Worm (Caenorhabditis elegans): ENCODE results near the gene str-141.

Gene str-141

ce11 chrV:11308915-11309314 lies 14.7 kb downstream of the str-141 start:
- TF ChIP-seq unc-120 (tag; optimal IDR thresholded peaks at IDR 0.05; ENCODE audit: poor library complexity, severe bottlenecking) (peak; percentile 66), unc-62 (GFP tag; optimal IDR thresholded peaks at IDR 0.05) (peak; percentile 79), nhr-2 (tag; optimal IDR thresholded peaks at IDR 0.05) (no peak), nhr-12 (tag; optimal IDR thresholded peaks at IDR 0.05) (no peak), hlh-1 (tag; optimal IDR thresholded peaks at IDR 0.05) (peak; percentile 64)

- TF ChIP-seq nhr-237 (tag; optimal IDR thresholded peaks at IDR 0.05) = no peak
- no peak for TF ChIP-seq zip-8 (tag; optimal IDR thresholded peaks at IDR 0.05)
- TF ChIP-seq sptf-1 (tag; optimal IDR thresholded peaks at IDR 0.05) = no peak
- TF ChIP-seq nhr-76 (tag; optimal IDR thresholded peaks at IDR 0.05) = no peak
- TF ChIP-seq unc-120 (tag; optimal IDR thresholded peaks at IDR 0.05; ENCODE audit: poor library complexity, severe bottlenecking) = no peak
- TF ChIP-seq ceh-83 (GFP tag; optimal IDR thresholded peaks at IDR 0.05) = no peak
- no peak for TF ChIP-seq cnd-1 (tag; optimal IDR thresholded peaks at IDR 0.05)
- no peak for TF ChIP-seq nhr-12 (tag; optimal IDR thresholded peaks at IDR 0.05)
- no peak for TF ChIP-seq lin-32 (GFP tag; optimal IDR thresholded peaks at IDR 0.05)
- TF ChIP-seq mls-2 (tag; optimal IDR thresholded peaks at IDR 0.05) = no peak
- TF ChIP-seq ceh-39 (tag; optimal IDR thresholded peaks at IDR 0.05) = no peak
- no peak for TF ChIP-seq unc-62 (GFP tag; optimal IDR thresholded peaks at IDR 0.05)
- no peak for TF ChIP-seq mab-5 (tag; optimal IDR thresholded peaks at IDR 0.05)
- TF ChIP-seq ztf-11 (tag; optimal IDR thresholded peaks at IDR 0.05) = no peak
- TF ChIP-seq elt-3 (tag; optimal IDR thresholded peaks at IDR 0.05) = no peak
- TF ChIP-seq blmp-1 (tag; optimal IDR thresholded peaks at IDR 0.05) = no peak
- TF ChIP-seq unc-39 (tag; optimal IDR thresholded peaks at IDR 0.05) = no peak
- TF ChIP-seq ham-2 (GFP tag; optimal IDR thresholded peaks at IDR 0.05) = no peak
- TF ChIP-seq tbx-8 (GFP tag; optimal IDR thresholded peaks at IDR 0.05) = no peak
These were observed 15.3 kb downstream of the str-141 start, which contains the start of gene snf-11 for ce11 chrV:11308346-11308745. Gene snf-11 (minus strand): TSS chrV:11308446.

- no peak for TF ChIP-seq lin-32 (GFP tag; optimal IDR thresholded peaks at IDR 0.05)
- TF ChIP-seq M03D4.4 (tag; optimal IDR thresholded peaks at IDR 0.05) = no peak
- no peak for TF ChIP-seq bed-3 (GFP tag; optimal IDR thresholded peaks at IDR 0.05)
- no peak for TF ChIP-seq nhr-12 (tag; optimal IDR thresholded peaks at IDR 0.05)
- no peak for TF ChIP-seq ceh-39 (tag; optimal IDR thresholded peaks at IDR 0.05)
- TF ChIP-seq mep-1 (tag; optimal IDR thresholded peaks at IDR 0.05) = no peak
- no peak for TF ChIP-seq nhr-2 (tag; optimal IDR thresholded peaks at IDR 0.05)
- TF ChIP-seq elt-3 (tag; optimal IDR thresholded peaks at IDR 0.05) = no peak
- peak; percentile 98 for TF ChIP-seq unc-62 (GFP tag; optimal IDR thresholded peaks at IDR 0.05)
- no peak for TF ChIP-seq blmp-1 (tag; optimal IDR thresholded peaks at IDR 0.05)
- no peak for TF ChIP-seq nhr-28 (tag; optimal IDR thresholded peaks at IDR 0.05)
- peak; percentile 72 for TF ChIP-seq mab-5 (tag; optimal IDR thresholded peaks at IDR 0.05)
- TF ChIP-seq lin-13 (tag; optimal IDR thresholded peaks at IDR 0.05) = no peak
- TF ChIP-seq ceh-43 (GFP tag; optimal IDR thresholded peaks at IDR 0.05) = no peak
- no peak for TF ChIP-seq nhr-76 (tag; optimal IDR thresholded peaks at IDR 0.05)
- TF ChIP-seq mls-2 (tag; optimal IDR thresholded peaks at IDR 0.05) = no peak
- no peak for TF ChIP-seq unc-39 (tag; optimal IDR thresholded peaks at IDR 0.05)
- TF ChIP-seq hlh-1 (tag; optimal IDR thresholded peaks at IDR 0.05) = peak; percentile 1
- no peak for TF ChIP-seq cnd-1 (tag; optimal IDR thresholded peaks at IDR 0.05)
- TF ChIP-seq unc-120 (tag; optimal IDR thresholded peaks at IDR 0.05; ENCODE audit: poor library complexity, severe bottlenecking) = peak; percentile 87
These were observed 15.8 kb downstream of the str-141 start for ce11 chrV:11307781-11308180.

ce11 chrV:11304879-11305278 lies 18.7 kb downstream of the str-141 start, which contains the start of gene srh-45:
Gene srh-45 (minus strand): TSS chrV:11304979.
- TF ChIP-seq lsy-2 (tag; optimal IDR thresholded peaks at IDR 0.05) = no peak
- no peak for TF ChIP-seq lin-32 (GFP tag; optimal IDR thresholded peaks at IDR 0.05)
- TF ChIP-seq sptf-1 (tag; optimal IDR thresholded peaks at IDR 0.05) = no peak
- TF ChIP-seq ceh-43 (GFP tag; optimal IDR thresholded peaks at IDR 0.05) = no peak
- TF ChIP-seq elt-3 (tag; optimal IDR thresholded peaks at IDR 0.05) = no peak
- no peak for TF ChIP-seq M03D4.4 (tag; optimal IDR thresholded peaks at IDR 0.05)
- TF ChIP-seq ceh-39 (tag; optimal IDR thresholded peaks at IDR 0.05) = no peak
- no peak for TF ChIP-seq nhr-2 (tag; optimal IDR thresholded peaks at IDR 0.05)
- no peak for TF ChIP-seq tbx-8 (GFP tag; optimal IDR thresholded peaks at IDR 0.05)
- no peak for TF ChIP-seq ham-2 (GFP tag; optimal IDR thresholded peaks at IDR 0.05)
- TF ChIP-seq elt-1 (tag; optimal IDR thresholded peaks at IDR 0.05; ENCODE audit: borderline replicate concordance, insufficient read depth) = no peak
- no peak for TF ChIP-seq mep-1 (tag; optimal IDR thresholded peaks at IDR 0.05)
- TF ChIP-seq nhr-237 (tag; optimal IDR thresholded peaks at IDR 0.05) = no peak
- TF ChIP-seq bed-3 (GFP tag; optimal IDR thresholded peaks at IDR 0.05) = no peak
- no peak for TF ChIP-seq cnd-1 (tag; optimal IDR thresholded peaks at IDR 0.05)
- no peak for TF ChIP-seq ztf-11 (tag; optimal IDR thresholded peaks at IDR 0.05)

- TF ChIP-seq unc-120 (tag; optimal IDR thresholded peaks at IDR 0.05; ENCODE audit: poor library complexity, severe bottlenecking) = no peak
- TF ChIP-seq unc-62 (GFP tag; optimal IDR thresholded peaks at IDR 0.05) = no peak
- no peak for TF ChIP-seq mls-2 (tag; optimal IDR thresholded peaks at IDR 0.05)
- TF ChIP-seq bed-3 (GFP tag; optimal IDR thresholded peaks at IDR 0.05) = no peak
- TF ChIP-seq nhr-12 (tag; optimal IDR thresholded peaks at IDR 0.05) = no peak
- TF ChIP-seq M03D4.4 (tag; optimal IDR thresholded peaks at IDR 0.05) = no peak
- no peak for TF ChIP-seq drap-1 (GFP tag; optimal IDR thresholded peaks at IDR 0.05)
- no peak for TF ChIP-seq lsy-2 (tag; optimal IDR thresholded peaks at IDR 0.05)
- no peak for TF ChIP-seq ces-1 (GFP tag; optimal IDR thresholded peaks at IDR 0.05)
- no peak for TF ChIP-seq ztf-11 (tag; optimal IDR thresholded peaks at IDR 0.05)
- no peak for TF ChIP-seq lin-32 (GFP tag; optimal IDR thresholded peaks at IDR 0.05)
- no peak for TF ChIP-seq sem-2 (GFP tag; optimal IDR thresholded peaks at IDR 0.05)
- no peak for TF ChIP-seq elt-1 (tag; optimal IDR thresholded peaks at IDR 0.05; ENCODE audit: borderline replicate concordance, insufficient read depth)
- no peak for TF ChIP-seq flh-1 (GFP tag; optimal IDR thresholded peaks at IDR 0.05)
- no peak for TF ChIP-seq lin-13 (tag; optimal IDR thresholded peaks at IDR 0.05)
- no peak for TF ChIP-seq mep-1 (tag; optimal IDR thresholded peaks at IDR 0.05)
- no peak for TF ChIP-seq cnd-1 (tag; optimal IDR thresholded peaks at IDR 0.05)
- no peak for TF ChIP-seq ceh-43 (GFP tag; optimal IDR thresholded peaks at IDR 0.05)
- TF ChIP-seq pha-4 (tag; optimal IDR thresholded peaks at IDR 0.05) = no peak
- no peak for TF ChIP-seq ceh-39 (tag; optimal IDR thresholded peaks at IDR 0.05)
These were observed 19.4 kb downstream of the str-141 start for ce11 chrV:11304200-11304599.
